Worm (Caenorhabditis elegans): Measurements from ENCODE around the gene csq-1.
A peak's percentile ranks its signal among the peaks of the same experiment; 100 is the strongest.

- TF ChIP-seq unc-62 (GFP tag; optimal IDR thresholded peaks at IDR 0.05): no peak
- no peak for TF ChIP-seq lag-1 (GFP tag; IDR thresholded peaks at IDR 0.05)
- no peak for TF ChIP-seq unc-130 (GFP tag; optimal IDR thresholded peaks at IDR 0.05)
- TF ChIP-seq pha-4 (tag; optimal IDR thresholded peaks at IDR 0.05): no peak
- no peak for TF ChIP-seq C17E4.6 (GFP tag; IDR thresholded peaks at IDR 0.05)
- TF ChIP-seq ztf-25 (GFP tag; IDR thresholded peaks at IDR 0.05): no peak
- peak; percentile 68 for TF ChIP-seq cebp-1 (GFP tag; IDR thresholded peaks at IDR 0.05)
- TF ChIP-seq cebp-1 (tag; optimal IDR thresholded peaks at IDR 0.05): peak; percentile 90
- TF ChIP-seq nhr-90 (tag; optimal IDR thresholded peaks at IDR 0.05): no peak
- TF ChIP-seq B0336.3 (GFP tag; IDR thresholded peaks at IDR 0.05): peak; percentile 89
- TF ChIP-seq snpc-1.1 (tag; optimal IDR thresholded peaks at IDR 0.05; ENCODE audit: insufficient read depth): no peak
- TF ChIP-seq F52B5.7 (tag; optimal IDR thresholded peaks at IDR 0.05): peak; percentile 85
- no peak for TF ChIP-seq mxl-1 (tag; optimal IDR thresholded peaks at IDR 0.05)
These were observed 23.5 kb downstream of the csq-1 start for ce11 chrX:14708176-14708642.

Measured in whole organism, young adult.